ENCODE assay signal across 2 fruit fly cellular contexts in genomic region chr3R:5610656-5611055, dm6.
TF ChIP-seq lines count a peak whose summit lies in the region.

No protein-coding gene starts in this region.

- no peak for TF ChIP-seq CTCF in whole organism, embryonic (GFP tag; optimal IDR thresholded peaks at IDR 0.05; lab: Kevin White, UChicago)

TF ChIP-seq in whole organism, embryonic, 481 proteins besides CTCF, POLR2A, EP300 and RAD21:
- TF ChIP-seq Adf1 (GFP tag; IDR thresholded peaks at IDR 0.05; lab: Robert Waterston, UW) = no peak
- peak; percentile 9 for TF ChIP-seq sens (GFP tag; lab: Kevin White, UChicago)
- TF ChIP-seq CG10462 (GFP tag; optimal IDR thresholded peaks at IDR 0.05; lab: Kevin White, UChicago) = no peak
- TF ChIP-seq NfI (GFP tag; optimal IDR thresholded peaks at IDR 0.05; lab: Kevin White, UChicago) = no peak
- TF ChIP-seq grn (GFP tag; optimal IDR thresholded peaks at IDR 0.05; lab: Kevin White, UChicago) = no peak
- TF ChIP-seq CG14441 (GFP tag; IDR thresholded peaks at IDR 0.05; lab: Robert Waterston, UW) = no peak
- peak; percentile 88 for TF ChIP-seq sug (tag; optimal IDR thresholded peaks at IDR 0.05; lab: Kevin White, UChicago)
- no peak for TF ChIP-seq fd96Cb (tag; optimal IDR thresholded peaks at IDR 0.05; lab: Kevin White, UChicago)
- peak in 1 of 2 experiments; percentile 91 for TF ChIP-seq Pdp1 (GFP tag; optimal IDR thresholded peaks at IDR 0.05; lab: Kevin White, UChicago)
- TF ChIP-seq exex (tag; optimal IDR thresholded peaks at IDR 0.05; lab: Kevin White, UChicago) = peak; percentile 55

TF ChIP-seq in whole organism, prepupa, 60 proteins besides CTCF, POLR2A, EP300 and RAD21:
- TF ChIP-seq Eip78C (GFP tag; lab: Kevin White, UChicago) (no peak), spab (GFP tag; optimal IDR thresholded peaks at IDR 0.05; lab: Kevin White, UChicago) (no peak), CG3919 (GFP tag; optimal IDR thresholded peaks at IDR 0.05; lab: Kevin White, UChicago) (no peak), fkh (GFP tag; optimal IDR thresholded peaks at IDR 0.05; lab: Kevin White, UChicago) (no peak), acj6 (GFP tag; optimal IDR thresholded peaks at IDR 0.05; lab: Kevin White, UChicago) (no peak), vri (GFP tag; optimal IDR thresholded peaks at IDR 0.05; lab: Kevin White, UChicago) (peak; percentile 11)
